Fruit fly (Drosophila melanogaster) whole organism, adult: Measurements from ENCODE around the gene CG17271.

Experiments used
- CG11617 ChIP-seq: fragments of 200-800 bp; sonication (Bioruptor generic); optimal IDR thresholded peaks from 2 replicates; lab custom pipeline; 2017; ENCODE audit warnings: mild to moderate bottlenecking, missing biosample characterization, missing genetic modification reagents, missing genetic modification characterization
- CG12768 ChIP-seq: fragments of 200-800 bp; sonication (Bioruptor generic); optimal IDR thresholded peaks from 2 replicates; lab custom pipeline; 2017; ENCODE audit warnings: missing biosample characterization, missing genetic modification characterization, mild to moderate bottlenecking, moderate library complexity, missing genetic modification reagents
- CG14711 ChIP-seq: fragments of 200-800 bp; sonication (Bioruptor generic); optimal IDR thresholded peaks from 2 replicates; lab custom pipeline; 2018; ENCODE audit warnings: missing biosample characterization, mild to moderate bottlenecking, missing genetic modification characterization, moderate library complexity
- CG1620 ChIP-seq: fragments of 200-800 bp; sonication (Bioruptor generic); optimal IDR thresholded peaks from 2 replicates; lab custom pipeline; 2016; ENCODE audit warnings: missing biosample characterization, missing genetic modification characterization
- CG33017 ChIP-seq: fragments of 200-800 bp; sonication (Bioruptor generic); optimal IDR thresholded peaks from 2 replicates; lab custom pipeline; 2018; ENCODE audit warnings: missing biosample characterization, mild to moderate bottlenecking, missing genetic modification characterization, moderate library complexity
- CG5204 ChIP-seq: fragments of 200-800 bp; sonication (Bioruptor generic); optimal IDR thresholded peaks from 2 replicates; lab custom pipeline; 2016; ENCODE audit warnings: missing biosample characterization, missing genetic modification characterization
- CG7045 ChIP-seq: fragments of 200-800 bp; sonication (Bioruptor generic); optimal IDR thresholded peaks from 2 replicates; lab custom pipeline; 2017; ENCODE audit warnings: missing biosample characterization, mild to moderate bottlenecking, missing genetic modification characterization
- CG7101 ChIP-seq: fragments of 200-800 bp; sonication (Bioruptor generic); optimal IDR thresholded peaks from 2 replicates; lab custom pipeline; 2018; ENCODE audit warnings: missing biosample characterization, mild to moderate bottlenecking, missing genetic modification characterization, moderate library complexity
- Clk ChIP-seq: fragments of 200-800 bp; sonication (Bioruptor generic); optimal IDR thresholded peaks from 2 replicates; lab custom pipeline; 2017; ENCODE audit warnings: missing biosample characterization, missing genetic modification characterization
- Crg-1 ChIP-seq: fragments of 200-800 bp; sonication (Bioruptor generic); optimal IDR thresholded peaks from 2 replicates; lab custom pipeline; 2016; ENCODE audit warnings: missing biosample characterization, missing genetic modification characterization
- Hr96 ChIP-seq: fragments of 200-800 bp; sonication (Bioruptor generic); optimal IDR thresholded peaks from 2 replicates; lab custom pipeline; 2016; ENCODE audit warnings: missing biosample characterization, missing genetic modification characterization
- Mnt ChIP-seq: fragments of 200-800 bp; sonication (Bioruptor generic); optimal IDR thresholded peaks from 2 replicates; lab custom pipeline; 2016; ENCODE audit warnings: missing biosample characterization, mild to moderate bottlenecking, missing genetic modification characterization
- bab1 ChIP-seq: fragments of 200-800 bp; sonication (Bioruptor generic); optimal IDR thresholded peaks from 3 replicates; lab custom pipeline; 2019; ENCODE audit warnings: missing biosample characterization, mild to moderate bottlenecking, missing genetic modification characterization, moderate library complexity
- cic ChIP-seq: fragments of 200-800 bp; sonication (Bioruptor generic); optimal IDR thresholded peaks from 2 replicates; lab custom pipeline; 2017; ENCODE audit warnings: missing biosample characterization, mild to moderate bottlenecking, missing genetic modification characterization, moderate library complexity
- cnc ChIP-seq, 2 experiments: fragments of >200 bp; optimal IDR thresholded peaks; 2 replicates each; lab custom pipeline; 2017
- kay ChIP-seq: fragments of 200-800 bp; sonication (Bioruptor generic); peaks from one replicate; lab custom pipeline; 2016; ENCODE audit warnings: missing biosample characterization, missing genetic modification characterization, borderline replicate concordance
- ovo ChIP-seq: fragments of 200-800 bp; sonication (Bioruptor generic); optimal IDR thresholded peaks from 2 replicates; lab custom pipeline; 2016; ENCODE audit warnings: missing biosample characterization, missing genetic modification characterization
- pad ChIP-seq: fragments of 200-800 bp; sonication (Bioruptor generic); optimal IDR thresholded peaks from 3 replicates; lab custom pipeline; 2017; ENCODE audit warnings: missing biosample characterization, missing genetic modification characterization, mild to moderate bottlenecking, moderate library complexity, missing genetic modification reagents
- tj ChIP-seq: fragments of 200-800 bp; sonication (Bioruptor generic); optimal IDR thresholded peaks from 3 replicates; lab custom pipeline; 2017; ENCODE audit warnings: missing biosample characterization, mild to moderate bottlenecking, missing genetic modification characterization, moderate library complexity
- toe ChIP-seq: fragments of 200-800 bp; sonication (Bioruptor generic); optimal IDR thresholded peaks from 2 replicates; lab custom pipeline; 2016; ENCODE audit warnings: missing biosample characterization, missing genetic modification characterization

CG17271 gene

dm6 chr3R:20846768-20847167 lies 25.1 kb upstream of the CG17271 start, which contains the start of gene CG15696:
CG15696 (plus strand) TSS chr3R:20847068.
- TF ChIP-seq Crg-1 (GFP tag; lab: Kevin White, UChicago) (no peak), toe (GFP tag; lab: Kevin White, UChicago) (no peak), ovo (GFP tag; lab: Kevin White, UChicago) (no peak), tj (GFP tag; lab: Kevin White, UChicago) (no peak), CG5204 (GFP tag; lab: Kevin White, UChicago) (no peak), Hr96 (GFP tag; lab: Kevin White, UChicago) (no peak), CG1620 (GFP tag; lab: Kevin White, UChicago) (no peak), CG7045 (no peak), Clk (GFP tag; lab: Kevin White, UChicago) (no peak), kay (no peak), bab1 (GFP tag; lab: Kevin White, UChicago) (no peak)

- no peak for TF ChIP-seq ovo (GFP tag; lab: Kevin White, UChicago)
- TF ChIP-seq kay = peak; percentile 48
- no peak for TF ChIP-seq Mnt (GFP tag; lab: Kevin White, UChicago)
- no peak for TF ChIP-seq CG11617 (GFP tag; lab: Kevin White, UChicago)
- no peak for TF ChIP-seq tj (GFP tag; lab: Kevin White, UChicago)
- no peak for TF ChIP-seq CG5204 (GFP tag; lab: Kevin White, UChicago)
Measured at dm6 chr3R:20846316-20846715, 24.7 kb upstream of the CG17271 start.

- no peak for TF ChIP-seq CG5204 (GFP tag; lab: Kevin White, UChicago)
- TF ChIP-seq Crg-1 (GFP tag; lab: Kevin White, UChicago) = no peak
- no peak for TF ChIP-seq kay
- no peak for TF ChIP-seq tj (GFP tag; lab: Kevin White, UChicago)
- no peak for TF ChIP-seq cnc (optimal IDR thresholded peaks at IDR 0.05; lab: Kevin White, UChicago)
- no peak for TF ChIP-seq Mnt (GFP tag; lab: Kevin White, UChicago)
Measured at dm6 chr3R:20845493-20845892, 23.8 kb upstream of the CG17271 start.

dm6 chr3R:20841840-20842239 lies 20.2 kb upstream of the CG17271 start, which contains the start of gene CG15695:
CG15695 (plus strand) TSS chr3R:20842140.
- no peak for TF ChIP-seq bab1 (GFP tag; lab: Kevin White, UChicago)
- TF ChIP-seq CG1620 (GFP tag; lab: Kevin White, UChicago) = no peak
- TF ChIP-seq Crg-1 (GFP tag; lab: Kevin White, UChicago) = no peak
- TF ChIP-seq Mnt (GFP tag; lab: Kevin White, UChicago) = no peak
- no peak for TF ChIP-seq Hr96 (GFP tag; lab: Kevin White, UChicago)
- no peak for TF ChIP-seq pad (GFP tag; lab: Kevin White, UChicago)
- no peak for TF ChIP-seq tj (GFP tag; lab: Kevin White, UChicago)
- no peak for TF ChIP-seq cnc (optimal IDR thresholded peaks at IDR 0.05; lab: Kevin White, UChicago)
- no peak for TF ChIP-seq CG12768 (GFP tag; lab: Kevin White, UChicago)
- TF ChIP-seq CG33017 (tag; lab: Kevin White, UChicago) = no peak
- no peak for TF ChIP-seq cic (GFP tag; lab: Kevin White, UChicago)

- TF ChIP-seq Mnt (GFP tag; lab: Kevin White, UChicago) (peak; percentile 51), tj (GFP tag; lab: Kevin White, UChicago) (peak; percentile 20), Hr96 (GFP tag; lab: Kevin White, UChicago) (no peak), CG7045 (no peak), ovo (GFP tag; lab: Kevin White, UChicago) (peak; percentile 39), CG11617 (GFP tag; lab: Kevin White, UChicago) (no peak), CG12768 (GFP tag; lab: Kevin White, UChicago) (peak; percentile 64), Clk (GFP tag; lab: Kevin White, UChicago) (no peak), pad (GFP tag; lab: Kevin White, UChicago) (no peak), CG1620 (GFP tag; lab: Kevin White, UChicago) (no peak), Crg-1 (GFP tag; lab: Kevin White, UChicago) (no peak), bab1 (GFP tag; lab: Kevin White, UChicago) (peak; percentile 52), cnc (optimal IDR thresholded peaks at IDR 0.05; lab: Kevin White, UChicago) (no peak), cic (GFP tag; lab: Kevin White, UChicago) (peak; percentile 99)
Measured at dm6 chr3R:20838787-20839186, 17.1 kb upstream of the CG17271 start.

dm6 chr3R:20837242-20837664 lies 15.6 kb upstream of the CG17271 start:
- TF ChIP-seq ovo (GFP tag; lab: Kevin White, UChicago) (no peak), CG7101 (tag; lab: Kevin White, UChicago) (no peak), Hr96 (GFP tag; lab: Kevin White, UChicago) (no peak), bab1 (GFP tag; lab: Kevin White, UChicago) (no peak), Mnt (GFP tag; lab: Kevin White, UChicago) (no peak), cnc (optimal IDR thresholded peaks at IDR 0.05; lab: Kevin White, UChicago) (no peak), CG11617 (GFP tag; lab: Kevin White, UChicago) (no peak), kay (peak; percentile 76), cic (GFP tag; lab: Kevin White, UChicago) (peak; percentile 48), pad (GFP tag; lab: Kevin White, UChicago) (no peak)

- TF ChIP-seq CG33017 (tag; lab: Kevin White, UChicago) = no peak
- no peak for TF ChIP-seq CG1620 (GFP tag; lab: Kevin White, UChicago)
- TF ChIP-seq CG11617 (GFP tag; lab: Kevin White, UChicago) = no peak
- TF ChIP-seq Clk (GFP tag; lab: Kevin White, UChicago) = no peak
- TF ChIP-seq toe (GFP tag; lab: Kevin White, UChicago) = no peak
- TF ChIP-seq ovo (GFP tag; lab: Kevin White, UChicago) = no peak
- no peak for TF ChIP-seq CG7101 (tag; lab: Kevin White, UChicago)
- TF ChIP-seq Hr96 (GFP tag; lab: Kevin White, UChicago) = no peak
- TF ChIP-seq CG7045 = no peak
- no peak for TF ChIP-seq CG14711 (tag; lab: Kevin White, UChicago)
- no peak for TF ChIP-seq cnc (optimal IDR thresholded peaks at IDR 0.05; lab: Kevin White, UChicago)
- no peak for TF ChIP-seq cic (GFP tag; lab: Kevin White, UChicago)
- no peak for TF ChIP-seq tj (GFP tag; lab: Kevin White, UChicago)
- TF ChIP-seq CG5204 (GFP tag; lab: Kevin White, UChicago) = no peak
- TF ChIP-seq kay = no peak
- TF ChIP-seq Mnt (GFP tag; lab: Kevin White, UChicago) = no peak
- no peak for TF ChIP-seq CG12768 (GFP tag; lab: Kevin White, UChicago)
- no peak for TF ChIP-seq pad (GFP tag; lab: Kevin White, UChicago)
- no peak for TF ChIP-seq bab1 (GFP tag; lab: Kevin White, UChicago)
Measured at dm6 chr3R:20836257-20836856, 14.7 kb upstream of the CG17271 start.
